Worm (Caenorhabditis elegans): ENCODE results near the gene nurf-1.
A peak's percentile ranks its signal among the peaks of the same experiment; 100 is the strongest.

nurf-1 gene

DNA sequence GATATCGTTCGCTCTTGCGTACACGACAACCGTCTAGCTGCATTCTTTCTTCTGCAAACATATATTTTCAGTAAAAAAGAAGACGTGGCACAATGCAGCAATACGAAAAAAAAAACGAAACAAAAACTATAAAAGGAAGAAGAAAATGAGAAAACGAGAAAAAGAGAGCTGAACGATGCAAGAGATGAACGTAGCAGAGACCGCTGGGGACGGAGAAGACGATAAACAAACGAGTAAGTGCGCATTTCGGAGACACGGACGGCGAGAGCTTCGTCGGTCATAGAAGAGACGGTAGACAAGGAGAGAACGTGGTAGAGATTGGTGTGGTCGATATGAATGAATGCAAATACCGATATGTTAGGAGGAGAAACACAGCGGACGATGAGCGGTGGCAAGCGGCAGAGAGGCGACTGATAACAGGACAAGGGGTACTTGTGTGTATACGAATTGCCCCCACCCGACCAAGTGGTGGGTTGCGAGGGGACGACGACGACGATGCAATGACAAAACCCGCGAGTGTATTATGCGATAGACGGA is 47.5 kb downstream of the nurf-1 start, which contains the start of gene K04B12.2:
Gene K04B12.2 (minus strand): TSS at position 51 of the 537 bp plus-strand sequence.
- TF ChIP-seq hlh-6 (tag; optimal IDR thresholded peaks at IDR 0.05) = peak; percentile 73
- no peak for TF ChIP-seq ceh-19 (GFP tag; optimal IDR thresholded peaks at IDR 0.05)
- peak; percentile 64 for TF ChIP-seq tbx-2 (tag; optimal IDR thresholded peaks at IDR 0.05)
- TF ChIP-seq ceh-6 (GFP tag; optimal IDR thresholded peaks at IDR 0.05) = no peak
- peak; percentile 55 for TF ChIP-seq ceh-31 (tag; optimal IDR thresholded peaks at IDR 0.05)
- TF ChIP-seq pha-2 (tag; optimal IDR thresholded peaks at IDR 0.05) = peak; percentile 66
- peak; percentile 23 for TF ChIP-seq ceh-14 (tag; optimal IDR thresholded peaks at IDR 0.05)
- TF ChIP-seq unc-42 (tag; optimal IDR thresholded peaks at IDR 0.05) = no peak
- TF ChIP-seq ceh-22 (tag; optimal IDR thresholded peaks at IDR 0.05) = peak; percentile 62
- TF ChIP-seq lim-6 (tag; optimal IDR thresholded peaks at IDR 0.05) = peak; percentile 36
- TF ChIP-seq npax-4 (tag; optimal IDR thresholded peaks at IDR 0.05) = no peak
- TF ChIP-seq ceh-48 (tag; optimal IDR thresholded peaks at IDR 0.05) = no peak
- peak; percentile 37 for TF ChIP-seq ets-4 (tag; optimal IDR thresholded peaks at IDR 0.05)
- TF ChIP-seq unc-55 (GFP tag; optimal IDR thresholded peaks at IDR 0.05) = peak; percentile 80
- peak; percentile 15 for TF ChIP-seq sdc-2 (tag; optimal IDR thresholded peaks at IDR 0.05)
- TF ChIP-seq unc-86 (tag; optimal IDR thresholded peaks at IDR 0.05) = no peak
- no peak for TF ChIP-seq C38D4.7 (GFP tag; optimal IDR thresholded peaks at IDR 0.05)
- peak; percentile 43 for TF ChIP-seq ref-2 (tag; optimal IDR thresholded peaks at IDR 0.05)
- TF ChIP-seq rnt-1 (tag; optimal IDR thresholded peaks at IDR 0.05) = peak; percentile 25
- TF ChIP-seq elt-2 (tag; optimal IDR thresholded peaks at IDR 0.05) = peak; percentile 75
- TF ChIP-seq nfya-1 (tag; optimal IDR thresholded peaks at IDR 0.05) = peak; percentile 90
- peak; percentile 47 for TF ChIP-seq ceh-18 (tag; optimal IDR thresholded peaks at IDR 0.05)
- peak; percentile 7 for TF ChIP-seq dve-1 (tag; optimal IDR thresholded peaks at IDR 0.05)
- TF ChIP-seq pqm-1 (tag; optimal IDR thresholded peaks at IDR 0.05) = peak; percentile 41
- peak; percentile 29 for TF ChIP-seq C08G9.2 (tag; optimal IDR thresholded peaks at IDR 0.05)
- peak; percentile 65 for TF ChIP-seq ceh-34 (tag; optimal IDR thresholded peaks at IDR 0.05)
- no peak for TF ChIP-seq ceh-2 (tag; optimal IDR thresholded peaks at IDR 0.05)
- peak; percentile 52 for TF ChIP-seq ceh-30 (tag; optimal IDR thresholded peaks at IDR 0.05)

DNA sequence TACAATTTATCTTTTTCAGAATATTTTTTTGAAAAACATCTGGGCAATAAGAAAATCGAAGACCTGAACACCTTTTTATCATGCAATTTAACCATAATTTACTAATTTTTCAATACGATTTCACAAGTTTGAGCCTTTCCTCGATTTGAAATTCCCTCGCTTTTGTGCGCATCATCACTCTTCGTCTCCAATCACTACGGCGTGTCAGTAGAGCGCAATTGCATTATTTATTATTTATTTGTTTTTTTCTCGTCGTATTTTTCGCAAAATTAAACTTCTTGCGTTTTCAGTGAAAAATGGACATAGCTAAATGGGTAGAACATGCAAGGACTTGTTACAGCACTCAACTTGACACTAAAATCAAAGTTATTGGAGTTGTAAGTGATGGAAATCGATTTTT is 50.6 kb downstream of the nurf-1 start, which contains the start of gene smg-8:
Gene smg-8 (plus strand): TSS at position 266 of the 400 bp plus-strand sequence.
- no peak for TF ChIP-seq ama-1 (optimal IDR thresholded peaks at IDR 0.05)
- TF ChIP-seq unc-55 (GFP tag; optimal IDR thresholded peaks at IDR 0.05) = peak; percentile 77
- TF ChIP-seq unc-42 (tag; optimal IDR thresholded peaks at IDR 0.05) = peak; percentile 66
- TF ChIP-seq tbx-2 (tag; optimal IDR thresholded peaks at IDR 0.05) = peak; percentile 27
- TF ChIP-seq ets-4 (tag; optimal IDR thresholded peaks at IDR 0.05) = no peak
- no peak for TF ChIP-seq lin-11 (tag; optimal IDR thresholded peaks at IDR 0.05)
- no peak for TF ChIP-seq fax-1 (tag; optimal IDR thresholded peaks at IDR 0.05)
- TF ChIP-seq C38D4.7 (GFP tag; optimal IDR thresholded peaks at IDR 0.05) = no peak
- no peak for TF ChIP-seq elt-2 (tag; optimal IDR thresholded peaks at IDR 0.05)
- TF ChIP-seq nhr-232 (tag; optimal IDR thresholded peaks at IDR 0.05) = no peak
- TF ChIP-seq ceh-48 (tag; optimal IDR thresholded peaks at IDR 0.05) = no peak
- no peak for TF ChIP-seq che-1 (tag; optimal IDR thresholded peaks at IDR 0.05)
- TF ChIP-seq dve-1 (tag; optimal IDR thresholded peaks at IDR 0.05) = peak; percentile 59
- no peak for TF ChIP-seq sox-4 (tag; optimal IDR thresholded peaks at IDR 0.05)
- TF ChIP-seq fkh-10 (GFP tag; optimal IDR thresholded peaks at IDR 0.05) = no peak
- no peak for TF ChIP-seq ceh-2 (tag; optimal IDR thresholded peaks at IDR 0.05)
- TF ChIP-seq hlh-30 (tag; optimal IDR thresholded peaks at IDR 0.05; ENCODE audit: insufficient read depth) = no peak
- TF ChIP-seq fkh-6 (tag; optimal IDR thresholded peaks at IDR 0.05) = no peak
- no peak for TF ChIP-seq ahr-1 (tag; optimal IDR thresholded peaks at IDR 0.05)
- peak; percentile 30 for TF ChIP-seq pax-1 (tag; optimal IDR thresholded peaks at IDR 0.05)
- TF ChIP-seq nfya-1 (tag; optimal IDR thresholded peaks at IDR 0.05) = peak; percentile 80
- no peak for TF ChIP-seq elt-4 (tag; optimal IDR thresholded peaks at IDR 0.05)
- TF ChIP-seq ceh-31 (tag; optimal IDR thresholded peaks at IDR 0.05) = peak; percentile 44
- peak; percentile 15 for TF ChIP-seq ceh-34 (tag; optimal IDR thresholded peaks at IDR 0.05)
